Fruit fly (Drosophila melanogaster) whole organism, embryonic: ENCODE results near the gene Ran-like.

Experiments
- Blimp-1 ChIP-seq: fragments of 200-800 bp; sonication (Bioruptor generic); optimal IDR thresholded peaks from 3 replicates; lab custom pipeline; 2018; ENCODE audit warnings: missing biosample characterization, missing genetic modification characterization, mild to moderate bottlenecking, moderate library complexity, missing genetic modification reagents
- CG10209 ChIP-seq: fragments of 200-800 bp; sonication (Bioruptor generic); optimal IDR thresholded peaks from 3 replicates; lab custom pipeline; 2017; ENCODE audit warnings: missing biosample characterization, mild to moderate bottlenecking, missing genetic modification characterization, missing genetic modification reagents
- CG10274 ChIP-seq: fragments of 200-800 bp; sonication (Bioruptor generic); optimal IDR thresholded peaks from 3 replicates; lab custom pipeline; 2017; ENCODE audit warnings: missing biosample characterization, mild to moderate bottlenecking, missing genetic modification characterization
- CG11504 ChIP-seq: fragments of 200-800 bp; sonication (Bioruptor generic); optimal IDR thresholded peaks from 3 replicates; lab custom pipeline; 2019; ENCODE audit warnings: missing biosample characterization, mild to moderate bottlenecking, missing genetic modification characterization, moderate library complexity
- CG11723 ChIP-seq: fragments of 200-800 bp; sonication (Bioruptor generic); optimal IDR thresholded peaks from 2 replicates; lab custom pipeline; 2017; ENCODE audit warnings: missing biosample characterization, mild to moderate bottlenecking, missing genetic modification characterization
- CG14710 ChIP-seq: fragments of 200-800 bp; sonication (Bioruptor generic); optimal IDR thresholded peaks from 3 replicates; lab custom pipeline; 2019; ENCODE audit warnings: missing biosample characterization, mild to moderate bottlenecking, missing genetic modification characterization, moderate library complexity
- CG15479 ChIP-seq: fragments of 200-800 bp; sonication (Bioruptor generic); optimal IDR thresholded peaks from 3 replicates; lab custom pipeline; 2019; ENCODE audit warnings: missing biosample characterization, mild to moderate bottlenecking, missing genetic modification characterization, moderate library complexity
- CG1603 ChIP-seq: fragments of 200-800 bp; sonication (Bioruptor generic); optimal IDR thresholded peaks from 2 replicates; lab custom pipeline; 2019; ENCODE audit warnings: missing biosample characterization, mild to moderate bottlenecking, missing genetic modification characterization, moderate library complexity
- CG17361 ChIP-seq: fragments of 200-800 bp; sonication (Bioruptor generic); IDR thresholded peaks from 3 replicates; pipeline ENCODE4 v1.3.6; 2022; ENCODE audit warnings: missing biosample characterization, missing genetic modification characterization
- CG17568 ChIP-seq: fragments of 200-800 bp; sonication (Bioruptor generic); optimal IDR thresholded peaks from 2 replicates; lab custom pipeline; 2018; ENCODE audit warnings: missing biosample characterization, mild to moderate bottlenecking, missing genetic modification characterization, moderate library complexity
- CG17829 ChIP-seq: fragments of 200-800 bp; optimal IDR thresholded peaks from 2 replicates; lab custom pipeline; 2019; ENCODE audit warnings: missing biosample characterization, mild to moderate bottlenecking, missing genetic modification characterization, moderate library complexity
- CG18619 ChIP-seq: fragments of 200-800 bp; sonication (Bioruptor generic); optimal IDR thresholded peaks from 3 replicates; lab custom pipeline; 2017; ENCODE audit warnings: missing biosample characterization, mild to moderate bottlenecking, missing genetic modification characterization
- CG2678 ChIP-seq: fragments of 200-800 bp; sonication (Bioruptor generic); optimal IDR thresholded peaks from 3 replicates; lab custom pipeline; 2019; ENCODE audit warnings: missing biosample characterization, mild to moderate bottlenecking, missing genetic modification characterization, moderate library complexity
- CG7745 ChIP-seq: fragments of 200-800 bp; sonication (Bioruptor generic); optimal IDR thresholded peaks from 2 replicates; lab custom pipeline; 2018; ENCODE audit warnings: missing biosample characterization, mild to moderate bottlenecking, missing genetic modification characterization, moderate library complexity
- D ChIP-seq, 2 experiments: fragments of 200-800 bp in 1 of 2; fragments of >200 bp in 1 of 2; sonication (Bioruptor generic) in 1 of 2; optimal IDR thresholded peaks; 2 replicates in 1 of 2; 3 replicates in 1 of 2; lab custom pipeline; 2017; ENCODE audit warnings: mild to moderate bottlenecking in 1 of 2, missing biosample characterization in 1 of 2, missing genetic modification characterization in 1 of 2, missing genetic modification reagents in 1 of 2
- Deaf1 ChIP-seq: fragments of 200-800 bp; optimal IDR thresholded peaks from 3 replicates; lab custom pipeline; 2019; ENCODE audit warnings: missing biosample characterization, mild to moderate bottlenecking, missing genetic modification characterization, moderate library complexity
- Dek ChIP-seq: fragments of 200-800 bp; sonication (Bioruptor generic); optimal IDR thresholded peaks from 3 replicates; lab custom pipeline; 2019; ENCODE audit warnings: missing biosample characterization, mild to moderate bottlenecking, missing genetic modification characterization, moderate library complexity
- Dip3 ChIP-seq: fragments of 200-800 bp; sonication (Bioruptor generic); optimal IDR thresholded peaks from 3 replicates; lab custom pipeline; 2016; ENCODE audit warnings: missing biosample characterization, missing genetic modification characterization
- Hey ChIP-seq: fragments of 200-800 bp; sonication (Bioruptor generic); optimal IDR thresholded peaks from 3 replicates; lab custom pipeline; 2018; ENCODE audit warnings: missing biosample characterization, mild to moderate bottlenecking, missing genetic modification characterization
- Med ChIP-seq: fragments of 200-800 bp; sonication (Bioruptor generic); peaks from one replicate; lab custom pipeline; 2016; ENCODE audit warnings: missing biosample characterization, missing genetic modification characterization, mild to moderate bottlenecking, inconsistent platforms, moderate library complexity
- NK7.1 ChIP-seq: fragments of 200-800 bp; sonication (Bioruptor generic); optimal IDR thresholded peaks from 3 replicates; lab custom pipeline; 2016; ENCODE audit warnings: missing biosample characterization, missing genetic modification characterization
- az2 ChIP-seq: fragments of 200-800 bp; sonication (Bioruptor generic); optimal IDR thresholded peaks from 3 replicates; lab custom pipeline; 2016; ENCODE audit warnings: missing biosample characterization, missing genetic modification characterization
- bab2 ChIP-seq: fragments of 200-800 bp; sonication (Bioruptor generic); optimal IDR thresholded peaks from 2 replicates; lab custom pipeline; 2016; ENCODE audit warnings: missing biosample characterization, missing genetic modification characterization
- bbx ChIP-seq: fragments of 200-800 bp; sonication (Bioruptor generic); IDR thresholded peaks from 2 replicates; pipeline ENCODE4 v1.3.6; 2022; ENCODE audit warnings: missing biosample characterization, missing genetic modification characterization; ENCODE audit not compliant: partially characterized antibody
- btn ChIP-seq: fragments of 200-800 bp; sonication (Bioruptor generic); optimal IDR thresholded peaks from 2 replicates; lab custom pipeline; 2016; ENCODE audit warnings: missing biosample characterization, missing genetic modification characterization
- exex ChIP-seq: fragments of 200-800 bp; sonication (Bioruptor generic); optimal IDR thresholded peaks from 4 replicates; lab custom pipeline; 2018; ENCODE audit warnings: missing biosample characterization, mild to moderate bottlenecking, missing genetic modification characterization, moderate library complexity
- ftz-f1 ChIP-seq: fragments of 200-800 bp; sonication (Bioruptor generic); optimal IDR thresholded peaks from 2 replicates; lab custom pipeline; 2016; ENCODE audit warnings: missing biosample characterization, missing genetic modification characterization
- gcm ChIP-seq: fragments of 200-800 bp; sonication (Bioruptor generic); optimal IDR thresholded peaks from 2 replicates; lab custom pipeline; 2019; ENCODE audit warnings: missing biosample characterization, mild to moderate bottlenecking, missing genetic modification characterization, moderate library complexity
- grn ChIP-seq: fragments of 200-800 bp; sonication (Bioruptor generic); optimal IDR thresholded peaks from 3 replicates; lab custom pipeline; 2017; ENCODE audit warnings: missing biosample characterization, missing genetic modification characterization
- gro ChIP-seq: fragments of 200-800 bp; sonication (Bioruptor generic); optimal IDR thresholded peaks from 2 replicates; lab custom pipeline; 2016; ENCODE audit warnings: missing biosample characterization, missing genetic modification characterization
- klu ChIP-seq: fragments of 200-800 bp; sonication (Bioruptor generic); IDR thresholded peaks from 2 replicates; pipeline ENCODE4 v1.3.6; 2022; ENCODE audit warnings: missing biosample characterization, missing genetic modification characterization
- mirr ChIP-seq: fragments of 200-800 bp; sonication (Bioruptor generic); optimal IDR thresholded peaks from 3 replicates; lab custom pipeline; 2018; ENCODE audit warnings: missing biosample characterization, mild to moderate bottlenecking, missing genetic modification characterization
- nom ChIP-seq: fragments of 200-800 bp; sonication (Bioruptor generic); optimal IDR thresholded peaks from 2 replicates; lab custom pipeline; 2017; ENCODE audit warnings: missing biosample characterization, missing genetic modification characterization, mild to moderate bottlenecking, moderate library complexity, missing genetic modification reagents
- peb ChIP-seq: fragments of 200-800 bp; sonication (Bioruptor generic); IDR thresholded peaks from 2 replicates; pipeline ENCODE4 v1.3.6; 2022; ENCODE audit warnings: missing biosample characterization, missing genetic modification characterization
- pros ChIP-seq: fragments of 200-800 bp; sonication (Bioruptor generic); optimal IDR thresholded peaks from 3 replicates; lab custom pipeline; 2019; ENCODE audit warnings: missing biosample characterization, mild to moderate bottlenecking, missing genetic modification characterization, moderate library complexity
- pum ChIP-seq: fragments of 200-800 bp; sonication (Bioruptor generic); optimal IDR thresholded peaks from 2 replicates; lab custom pipeline; 2016; ENCODE audit warnings: missing biosample characterization, missing genetic modification characterization
- row ChIP-seq: fragments of 200-800 bp; sonication (Bioruptor generic); IDR thresholded peaks from 3 replicates; pipeline ENCODE4 v1.3.6; 2022; ENCODE audit warnings: missing biosample characterization, missing genetic modification characterization
- scrt ChIP-seq: fragments of 200-800 bp; sonication (Bioruptor generic); optimal IDR thresholded peaks from 2 replicates; lab custom pipeline; 2018; ENCODE audit warnings: missing biosample characterization, mild to moderate bottlenecking, missing genetic modification characterization, moderate library complexity
- sens ChIP-seq: fragments of 200-800 bp; sonication (Bioruptor generic); peaks from one replicate; lab custom pipeline; 2016; ENCODE audit warnings: missing biosample characterization, missing genetic modification characterization
- sima ChIP-seq: fragments of 200-800 bp; sonication (Bioruptor generic); optimal IDR thresholded peaks from 2 replicates; lab custom pipeline; 2016; ENCODE audit warnings: missing biosample characterization, missing genetic modification characterization
- stc ChIP-seq: fragments of 200-800 bp; sonication (Bioruptor generic); IDR thresholded peaks from 2 replicates; pipeline ENCODE4 v1.3.6; 2022; ENCODE audit warnings: missing biosample characterization, missing genetic modification characterization
- ttk ChIP-seq: fragments of 200-800 bp; sonication (Bioruptor generic); IDR thresholded peaks from 2 replicates; pipeline ENCODE4 v2.1.2; 2022; ENCODE audit warnings: missing biosample characterization, missing genetic modification characterization
- twi ChIP-seq: fragments of 200-800 bp; optimal IDR thresholded peaks from 2 replicates; lab custom pipeline; 2019; ENCODE audit warnings: missing biosample characterization, mild to moderate bottlenecking, missing genetic modification characterization, moderate library complexity
- vvl ChIP-seq: fragments of 200-800 bp; sonication (Bioruptor generic); IDR thresholded peaks from 2 replicates; pipeline ENCODE4 v1.3.6; 2022; ENCODE audit warnings: missing biosample characterization, missing genetic modification characterization

Ran-like gene

dm6 chr3L:15532368-15533030 is 47.3 kb upstream of the Ran-like start (continued):
- TF ChIP-seq btn (GFP tag; lab: Kevin White, UChicago) (no peak), mirr (GFP tag; lab: Kevin White, UChicago) (peak; percentile 15), ftz-f1 (GFP tag; lab: Kevin White, UChicago) (no peak), gro (GFP tag; lab: Kevin White, UChicago) (no peak), pum (no peak), az2 (GFP tag; lab: Kevin White, UChicago) (peak; percentile 16), Dip3 (GFP tag; lab: Kevin White, UChicago) (no peak), Deaf1 (peak; percentile 69), bbx (no peak), peb (GFP tag; lab: Robert Waterston, UW) (no peak), NK7.1 (GFP tag; lab: Kevin White, UChicago) (no peak), gcm (GFP tag; lab: Kevin White, UChicago) (peak; percentile 79), row (GFP tag; lab: Robert Waterston, UW) (peak; percentile 48), CG17361 (peak; percentile 85; the same call in 2 of the 3 replicates), scrt (GFP tag; lab: Kevin White, UChicago) (no peak), Dek (tag; lab: Kevin White, UChicago) (no peak)

dm6 chr3L:15531423-15532325 is 46.5 kb upstream of the Ran-like start, which contains the start of gene CG43248:
TSS of gene CG43248 (minus strand) at chr3L:15531473.
- TF ChIP-seq stc (no peak), Hey (tag; lab: Kevin White, UChicago) (peak; percentile 21), twi (tag; lab: Kevin White, UChicago) (peak; percentile 11), vvl (GFP tag; lab: Robert Waterston, UW) (peak; percentile 32; the same call in 1 of the 2 replicates), CG15479 (peak; percentile 42), sens (GFP tag; lab: Kevin White, UChicago) (peak; percentile 77), CG10274 (GFP tag; lab: Kevin White, UChicago) (peak; percentile 61), Med (GFP tag; lab: Kevin White, UChicago) (peak; percentile 11), Blimp-1 (GFP tag; lab: Kevin White, UChicago) (peak; percentile 30), exex (peak; percentile 82), grn (GFP tag; lab: Kevin White, UChicago) (no peak), CG7745 (tag; lab: Kevin White, UChicago) (peak; percentile 54), sima (GFP tag; lab: Kevin White, UChicago) (no peak)

- TF ChIP-seq CG17829 (tag; lab: Kevin White, UChicago) (no peak), CG14710 (tag; lab: Kevin White, UChicago) (peak; percentile 28), CG2678 (tag; lab: Kevin White, UChicago) (peak; percentile 37), bab2 (GFP tag; lab: Kevin White, UChicago) (no peak), CG18619 (GFP tag; lab: Kevin White, UChicago) (no peak), CG17568 (peak; percentile 19), CG11723 (GFP tag; lab: Kevin White, UChicago) (peak; percentile 39), ttk (GFP tag; lab: Robert Waterston, UW) (no peak), nom (peak; percentile 32), CG11504 (tag; lab: Kevin White, UChicago) (no peak), pros (GFP tag; lab: Kevin White, UChicago) (no peak), Med (GFP tag; lab: Kevin White, UChicago) (peak; percentile 36), CG1603 (tag; lab: Kevin White, UChicago) (peak; percentile 28), klu (no peak), D (optimal IDR thresholded peaks at IDR 0.05; lab: Kevin White, UChicago) (no peak), D (GFP tag; optimal IDR thresholded peaks at IDR 0.05; lab: Kevin White, UChicago) (peak; percentile 17), CG10209 (GFP tag; lab: Kevin White, UChicago) (peak; percentile 2)
Measured at dm6 chr3L:15530638-15531225, 45.5 kb upstream of the Ran-like start.
